Fruit fly (Drosophila melanogaster): ENCODE data around the gene dl.

The dl gene

DNA sequence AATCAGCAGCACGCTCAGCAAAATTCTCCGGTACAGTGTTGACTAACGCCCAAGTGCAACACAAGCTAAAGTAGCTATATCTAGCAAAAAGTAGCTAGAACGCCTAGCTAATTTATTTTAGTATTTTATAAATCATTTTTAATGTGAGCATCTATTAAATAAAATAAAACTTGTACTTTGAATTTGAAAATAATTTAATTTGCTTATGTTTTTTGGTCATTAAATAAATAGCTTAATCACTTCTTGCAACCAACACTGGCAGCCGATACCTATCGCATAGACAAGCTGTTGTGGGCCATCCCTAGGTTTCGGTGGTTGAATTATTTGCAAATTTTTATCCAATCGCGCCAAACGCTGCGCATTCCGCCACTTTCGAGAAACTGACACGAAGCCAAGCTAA is 39.8 kb downstream of the dl start, which contains the start of the genes Polr2J and CG15141 (continued):
- TF ChIP-seq GATAe (GFP tag; conservative IDR thresholded peaks at IDR 0.05) (no peak; the same call in 1 of the 2 replicates), h (optimal IDR thresholded peaks at IDR 0.05) (no peak), Doc3 (GFP tag; IDR thresholded peaks at IDR 0.05; ENCODE audit: partially characterized antibody) (peak; percentile 83), CTCF (GFP tag; optimal IDR thresholded peaks at IDR 0.05) (no peak), trh (GFP tag; optimal IDR thresholded peaks at IDR 0.05) (peak; percentile 66), Bdp1 (GFP tag; optimal IDR thresholded peaks at IDR 0.05) (peak; percentile 76), CG2116 (GFP tag; optimal IDR thresholded peaks at IDR 0.05) (peak; percentile 71), E2f2 (GFP tag; IDR thresholded peaks at IDR 0.05) (peak; percentile 72), en (GFP tag; optimal IDR thresholded peaks at IDR 0.05) (no peak), nom (GFP tag; optimal IDR thresholded peaks at IDR 0.05) (no peak), Dbx (GFP tag; IDR thresholded peaks at IDR 0.05) (peak; percentile 92), so (GFP tag; IDR thresholded peaks at IDR 0.05) (no peak; the same call in 2 of the 3 replicates), slou (GFP tag; optimal IDR thresholded peaks at IDR 0.05) (peak; percentile 82), CG15073 (GFP tag; optimal IDR thresholded peaks at IDR 0.05) (peak; percentile 10), sob (GFP tag; IDR thresholded peaks at IDR 0.05) (peak; percentile 93), CG3281 (GFP tag; optimal IDR thresholded peaks at IDR 0.05) (peak; percentile 81), ttk (GFP tag; IDR thresholded peaks at IDR 0.05) (peak; percentile 88), CG6654 (GFP tag; optimal IDR thresholded peaks at IDR 0.05) (peak; percentile 58), Chrac-16 (GFP tag; optimal IDR thresholded peaks at IDR 0.05) (peak; percentile 90), Hr39 (optimal IDR thresholded peaks at IDR 0.05) (no peak), CG2678 (tag; optimal IDR thresholded peaks at IDR 0.05) (no peak), emc (GFP tag; optimal IDR thresholded peaks at IDR 0.05) (peak; percentile 29), Spps (tag; optimal IDR thresholded peaks at IDR 0.05) (peak; percentile 54), fru (optimal IDR thresholded peaks at IDR 0.05) (no peak), Sox100B (GFP tag; optimal IDR thresholded peaks at IDR 0.05) (peak; percentile 81), NfI (GFP tag; optimal IDR thresholded peaks at IDR 0.05) (peak; percentile 86), nerfin-1 (tag; optimal IDR thresholded peaks at IDR 0.05) (peak; percentile 96), Eip74EF (GFP tag; optimal IDR thresholded peaks at IDR 0.05) (no peak), lola (GFP tag; optimal IDR thresholded peaks at IDR 0.05) (peak in 1 of 3 experiments; percentile 88), trem (tag; optimal IDR thresholded peaks at IDR 0.05) (peak; percentile 90), CG12219 (GFP tag; optimal IDR thresholded peaks at IDR 0.05) (peak; percentile 8), ara (GFP tag; IDR thresholded peaks at IDR 0.05) (peak; percentile 80), CG4617 (GFP tag; optimal IDR thresholded peaks at IDR 0.05; ENCODE audit: borderline replicate concordance) (peak; percentile 89), dmrt11E (tag; optimal IDR thresholded peaks at IDR 0.05) (peak; percentile 86), zen (tag; optimal IDR thresholded peaks at IDR 0.05) (peak; percentile 94), CG11093 (GFP tag; IDR thresholded peaks at IDR 0.05) (peak; percentile 72; the same call in 2 of the 3 replicates), Mes4 (GFP tag; optimal IDR thresholded peaks at IDR 0.05) (peak; percentile 63), CG8478 (optimal IDR thresholded peaks at IDR 0.05) (no peak), nmo (GFP tag; optimal IDR thresholded peaks at IDR 0.05) (peak; percentile 96), fd64A (GFP tag; optimal IDR thresholded peaks at IDR 0.05) (no peak), CG1233 (GFP tag; optimal IDR thresholded peaks at IDR 0.05) (peak; percentile 80), shn (GFP tag; optimal IDR thresholded peaks at IDR 0.05) (peak; percentile 73), CG31441 (GFP tag; IDR thresholded peaks at IDR 0.05) (no peak), Neu2 (GFP tag; optimal IDR thresholded peaks at IDR 0.05; ENCODE audit: borderline replicate concordance) (no peak), corto (GFP tag; optimal IDR thresholded peaks at IDR 0.05) (peak; percentile 25), CG17361 (GFP tag; IDR thresholded peaks at IDR 0.05) (no peak; the same call in 1 of the 3 replicates), CG13775 (GFP tag; optimal IDR thresholded peaks at IDR 0.05) (peak; percentile 92), Dp (GFP tag; optimal IDR thresholded peaks at IDR 0.05) (peak; percentile 45), HmgZ (tag; optimal IDR thresholded peaks at IDR 0.05) (peak; percentile 89), NC2α (GFP tag; optimal IDR thresholded peaks at IDR 0.05) (peak; percentile 5), Nf-YC (tag; optimal IDR thresholded peaks at IDR 0.05) (peak; percentile 92), Awh (GFP tag; IDR thresholded peaks at IDR 0.05) (peak; percentile 37; the same call in 1 of the 2 replicates)
